Fruit fly (Drosophila melanogaster) whole organism, embryonic: ENCODE results near the gene Sec24CD.

Source experiments
- Asciz ChIP-seq: fragments of 200-800 bp; sonication (Bioruptor generic); optimal IDR thresholded peaks from 2 replicates; lab custom pipeline; 2017; ENCODE audit warnings: missing biosample characterization, mild to moderate bottlenecking, missing genetic modification characterization, missing genetic modification reagents
- Atf-2 ChIP-seq: fragments of 200-800 bp; sonication (Bioruptor generic); optimal IDR thresholded peaks from 2 replicates; lab custom pipeline; 2016; ENCODE audit warnings: missing biosample characterization, missing genetic modification characterization
- BEAF-32 ChIP-seq: fragments of 200-800 bp; sonication (Bioruptor generic); optimal IDR thresholded peaks from 3 replicates; lab custom pipeline; 2017; ENCODE audit warnings: missing biosample characterization, missing genetic modification characterization, mild to moderate bottlenecking, moderate library complexity, missing genetic modification reagents
- Bdp1 ChIP-seq: fragments of 200-800 bp; sonication (Bioruptor generic); optimal IDR thresholded peaks from 3 replicates; lab custom pipeline; 2016; ENCODE audit warnings: missing biosample characterization, missing genetic modification characterization
- CG1024 ChIP-seq: fragments of 200-800 bp; sonication (Bioruptor generic); IDR thresholded peaks from 2 replicates; pipeline ENCODE4 v1.3.6; 2022; ENCODE audit warnings: missing biosample characterization, missing genetic modification characterization
- CG11456 ChIP-seq: fragments of 200-800 bp; sonication (Bioruptor generic); IDR thresholded peaks from 3 replicates; pipeline ENCODE4 v1.3.6; 2022; ENCODE audit warnings: missing biosample characterization, missing genetic modification characterization
- CG11560 ChIP-seq: fragments of 200-800 bp; sonication (Bioruptor generic); IDR thresholded peaks from 3 replicates; pipeline ENCODE4 v1.3.6; 2022; ENCODE audit warnings: missing biosample characterization, missing genetic modification characterization
- CG12744 ChIP-seq: fragments of 200-800 bp; sonication (Bioruptor generic); optimal IDR thresholded peaks from 2 replicates; lab custom pipeline; 2016; ENCODE audit warnings: missing biosample characterization, missing genetic modification characterization
- CG14710 ChIP-seq: fragments of 200-800 bp; sonication (Bioruptor generic); optimal IDR thresholded peaks from 3 replicates; lab custom pipeline; 2019; ENCODE audit warnings: missing biosample characterization, mild to moderate bottlenecking, missing genetic modification characterization, moderate library complexity
- CG15073 ChIP-seq: fragments of 200-800 bp; sonication (Bioruptor generic); optimal IDR thresholded peaks from 2 replicates; lab custom pipeline; 2016; ENCODE audit warnings: missing biosample characterization, missing genetic modification characterization
- CG1647 ChIP-seq: fragments of 200-800 bp; sonication (Bioruptor generic); optimal IDR thresholded peaks from 3 replicates; lab custom pipeline; 2016; ENCODE audit warnings: missing biosample characterization, missing genetic modification characterization
- CG1792 ChIP-seq: fragments of 200-800 bp; sonication (Bioruptor generic); optimal IDR thresholded peaks from 2 replicates; lab custom pipeline; 2016; ENCODE audit warnings: missing biosample characterization, missing genetic modification characterization
- CG2116 ChIP-seq: fragments of 200-800 bp; sonication (Bioruptor generic); optimal IDR thresholded peaks from 3 replicates; lab custom pipeline; 2018; ENCODE audit warnings: missing biosample characterization, mild to moderate bottlenecking, missing genetic modification characterization
- CG2129 ChIP-seq: fragments of 200-800 bp; sonication (Bioruptor generic); IDR thresholded peaks from 2 replicates; pipeline ENCODE4 v1.3.6; 2022; ENCODE audit warnings: missing biosample characterization, missing genetic modification characterization; ENCODE audit not compliant: partially characterized antibody
- CG2199 ChIP-seq: fragments of 200-800 bp; sonication (Bioruptor generic); IDR thresholded peaks from 3 replicates; pipeline ENCODE4 v1.3.6; 2022; ENCODE audit warnings: missing biosample characterization, missing genetic modification characterization
- CG2712 ChIP-seq: fragments of 200-800 bp; optimal IDR thresholded peaks from 3 replicates; lab custom pipeline; 2019; ENCODE audit warnings: missing biosample characterization, mild to moderate bottlenecking, missing genetic modification characterization, moderate library complexity
- CG30403 ChIP-seq: fragments of 200-800 bp; sonication (Bioruptor generic); optimal IDR thresholded peaks from 3 replicates; lab custom pipeline; 2016; ENCODE audit warnings: missing biosample characterization, missing genetic modification characterization
- CG3726 ChIP-seq: fragments of 200-800 bp; sonication (Bioruptor generic); IDR thresholded peaks from 3 replicates; pipeline ENCODE4, ENCODE4 v1.3.6; 2022; ENCODE audit warnings: missing biosample characterization, missing genetic modification characterization
- CG3847 ChIP-seq: fragments of 200-800 bp; sonication (Bioruptor generic); IDR thresholded peaks from 2 replicates; pipeline ENCODE4 v1.3.6; 2022; ENCODE audit warnings: missing biosample characterization, missing genetic modification characterization
- CG4360 ChIP-seq: fragments of 200-800 bp; sonication (Bioruptor generic); IDR thresholded peaks from 2 replicates; pipeline ENCODE4 v1.3.6; 2022; ENCODE audit warnings: missing biosample characterization, missing genetic modification characterization
- CG43689 ChIP-seq: fragments of 200-800 bp; sonication (Bioruptor generic); IDR thresholded peaks from 2 replicates; pipeline ENCODE4 v1.3.6; 2022; ENCODE audit warnings: missing biosample characterization, missing genetic modification characterization
- CG4854 ChIP-seq: fragments of 200-800 bp; sonication (Bioruptor generic); optimal IDR thresholded peaks from 2 replicates; lab custom pipeline; 2016; ENCODE audit warnings: missing biosample characterization, missing genetic modification characterization, inconsistent platforms
- CG6254 ChIP-seq: fragments of 200-800 bp; sonication (Bioruptor generic); optimal IDR thresholded peaks from 3 replicates; lab custom pipeline; 2017; ENCODE audit warnings: mild to moderate bottlenecking, missing biosample characterization, missing genetic modification reagents, missing genetic modification characterization
- CG8478 ChIP-seq: fragments of >200 bp; optimal IDR thresholded peaks from 2 replicates; lab custom pipeline; 2018
- CG9215 ChIP-seq: fragments of 200-800 bp; sonication (Bioruptor generic); IDR thresholded peaks from 2 replicates; pipeline ENCODE4 v1.3.6; 2022; ENCODE audit warnings: missing biosample characterization, missing genetic modification characterization
- CrebB ChIP-seq: fragments of 200-800 bp; sonication (Bioruptor generic); optimal IDR thresholded peaks from 3 replicates; lab custom pipeline; 2018; ENCODE audit warnings: missing biosample characterization, mild to moderate bottlenecking, missing genetic modification characterization
- Deaf1 ChIP-seq: fragments of 200-800 bp; optimal IDR thresholded peaks from 3 replicates; lab custom pipeline; 2019; ENCODE audit warnings: missing biosample characterization, mild to moderate bottlenecking, missing genetic modification characterization, moderate library complexity
- Dip3 ChIP-seq: fragments of 200-800 bp; sonication (Bioruptor generic); optimal IDR thresholded peaks from 3 replicates; lab custom pipeline; 2016; ENCODE audit warnings: missing biosample characterization, missing genetic modification characterization
- Fer2 ChIP-seq: fragments of 200-800 bp; sonication (Bioruptor generic); optimal IDR thresholded peaks from 2 replicates; lab custom pipeline; 2018; ENCODE audit warnings: missing biosample characterization, mild to moderate bottlenecking, missing genetic modification characterization, moderate library complexity
- Gug ChIP-seq: fragments of 200-800 bp; sonication (Bioruptor generic); IDR thresholded peaks from 4 replicates; pipeline ENCODE4 v1.3.6; 2022; ENCODE audit warnings: missing biosample characterization, missing genetic modification characterization
- Hsf ChIP-seq: fragments of 200-800 bp; sonication (Bioruptor generic); optimal IDR thresholded peaks from 3 replicates; lab custom pipeline; 2016; ENCODE audit warnings: missing biosample characterization, missing genetic modification characterization
- Lim3 ChIP-seq: fragments of 200-800 bp; sonication (Bioruptor generic); IDR thresholded peaks from 2 replicates; pipeline ENCODE4 v1.3.6; 2022; ENCODE audit warnings: missing biosample characterization, missing genetic modification characterization
- NC2β ChIP-seq: fragments of 200-800 bp; sonication (Bioruptor generic); optimal IDR thresholded peaks from 2 replicates; lab custom pipeline; 2016; ENCODE audit warnings: missing biosample characterization, missing genetic modification characterization
- Poxn ChIP-seq: fragments of 200-800 bp; sonication (Bioruptor generic); IDR thresholded peaks from 2 replicates; pipeline ENCODE4 v1.3.6; 2022; ENCODE audit warnings: missing biosample characterization, missing genetic modification characterization
- Sry-δ ChIP-seq: fragments of 200-800 bp; sonication (Bioruptor generic); optimal IDR thresholded peaks from 2 replicates; lab custom pipeline; 2016; ENCODE audit warnings: missing biosample characterization, missing genetic modification characterization
- Ssrp ChIP-seq: fragments of 200-800 bp; sonication (Bioruptor generic); optimal IDR thresholded peaks from 2 replicates; lab custom pipeline; 2018; ENCODE audit warnings: missing biosample characterization, mild to moderate bottlenecking, missing genetic modification characterization, moderate library complexity
- Stat92E ChIP-seq, 3 experiments: fragments of >200 bp in 2 of 3; fragments of 200-800 bp in 1 of 3; sonication (Bioruptor generic) in 1 of 3; optimal IDR thresholded peaks; 2 replicates each; lab custom pipeline; 2017 to 2019; ENCODE audit warnings: missing biosample characterization in 3 of 3, missing genetic modification characterization in 3 of 3, mild to moderate bottlenecking in 1 of 3, moderate library complexity in 1 of 3
- ara ChIP-seq: fragments of 200-800 bp; sonication (Bioruptor generic); IDR thresholded peaks from 2 replicates; pipeline ENCODE4 v1.3.6; 2022; ENCODE audit warnings: missing biosample characterization, missing genetic modification characterization
- bcd ChIP-seq: fragments of 200-800 bp; sonication (Bioruptor generic); optimal IDR thresholded peaks from 2 replicates; lab custom pipeline; 2017; ENCODE audit warnings: missing biosample characterization, mild to moderate bottlenecking, missing genetic modification characterization
- cg ChIP-seq: fragments of 200-800 bp; sonication (Bioruptor generic); optimal IDR thresholded peaks from 3 replicates; lab custom pipeline; 2019; ENCODE audit warnings: missing biosample characterization, mild to moderate bottlenecking, missing genetic modification characterization, moderate library complexity
- crc ChIP-seq: fragments of 200-800 bp; sonication (Bioruptor generic); optimal IDR thresholded peaks from 2 replicates; lab custom pipeline; 2016; ENCODE audit warnings: missing biosample characterization, missing genetic modification characterization
- fd102C ChIP-seq: fragments of 200-800 bp; sonication (Bioruptor generic); optimal IDR thresholded peaks from 2 replicates; lab custom pipeline; 2018; ENCODE audit warnings: missing biosample characterization, mild to moderate bottlenecking, missing genetic modification characterization, moderate library complexity
- fru ChIP-seq: fragments of >200 bp; optimal IDR thresholded peaks from 2 replicates; lab custom pipeline; 2017
- mld ChIP-seq: fragments of 200-800 bp; sonication (Bioruptor generic); IDR thresholded peaks from 3 replicates; pipeline ENCODE4 v1.3.6; 2022; ENCODE audit warnings: missing biosample characterization, missing genetic modification characterization; ENCODE audit not compliant: partially characterized antibody
- nmo ChIP-seq: fragments of 200-800 bp; sonication (Bioruptor generic); optimal IDR thresholded peaks from 2 replicates; lab custom pipeline; 2018; ENCODE audit warnings: missing biosample characterization, mild to moderate bottlenecking, missing genetic modification characterization, moderate library complexity
- oc ChIP-seq: fragments of 200-800 bp; sonication (Bioruptor generic); optimal IDR thresholded peaks from 2 replicates; lab custom pipeline; 2018; ENCODE audit warnings: missing biosample characterization, mild to moderate bottlenecking, missing genetic modification characterization, moderate library complexity
- onecut ChIP-seq: fragments of 200-800 bp; sonication (Bioruptor generic); IDR thresholded peaks from 2 replicates; pipeline ENCODE4 v1.3.6; 2022; ENCODE audit warnings: missing biosample characterization, missing genetic modification characterization
- schlank ChIP-seq: fragments of 200-800 bp; sonication (Bioruptor generic); optimal IDR thresholded peaks from 2 replicates; lab custom pipeline; 2018; ENCODE audit warnings: missing biosample characterization, mild to moderate bottlenecking, missing genetic modification characterization
- slp2 ChIP-seq: fragments of 200-800 bp; sonication (Bioruptor generic); optimal IDR thresholded peaks from 2 replicates; lab custom pipeline; 2016; ENCODE audit warnings: missing biosample characterization, missing genetic modification characterization
- tio ChIP-seq: fragments of 200-800 bp; sonication (Bioruptor generic); optimal IDR thresholded peaks from 2 replicates; lab custom pipeline; 2017; ENCODE audit warnings: missing biosample characterization, missing genetic modification characterization, inconsistent platforms
- trh ChIP-seq: fragments of 200-800 bp; sonication (Bioruptor generic); optimal IDR thresholded peaks from 2 replicates; lab custom pipeline; 2016; ENCODE audit warnings: missing biosample characterization, missing genetic modification characterization
- yki ChIP-seq: fragments of >200 bp; optimal IDR thresholded peaks from 3 replicates; lab custom pipeline; 2018
- zfh2 ChIP-seq: fragments of 200-800 bp; sonication (Bioruptor generic); optimal IDR thresholded peaks from 2 replicates; lab custom pipeline; 2016; ENCODE audit warnings: missing biosample characterization, missing genetic modification characterization

Sec24CD gene

DNA sequence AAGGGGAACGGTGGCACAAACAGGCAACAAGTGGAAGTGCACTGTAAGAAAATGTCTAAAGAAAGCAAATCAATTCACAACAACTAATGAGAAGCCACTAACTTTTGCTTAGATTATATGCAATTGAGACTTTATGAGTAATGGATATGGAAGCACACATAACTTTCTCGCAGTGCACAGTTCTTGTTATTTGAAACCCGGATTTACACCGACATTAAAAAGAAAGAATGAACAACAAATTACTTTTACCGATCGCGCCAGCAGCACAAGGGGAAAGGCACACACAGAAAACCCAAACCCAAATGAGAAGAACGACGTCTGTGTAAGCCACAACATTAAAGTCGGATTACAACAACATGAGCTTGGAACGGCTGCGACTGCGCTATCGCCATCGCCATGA, 47.5 kb downstream of the Sec24CD start (continued):
- TF ChIP-seq yki (lab: Kevin White, UChicago), result no peak
- TF ChIP-seq CG3847 (GFP tag; lab: Robert Waterston, UW), result 0 out of 2 replicates have a peak, but pooled peaks have one; percentile 23
- no peak for TF ChIP-seq Dip3 (GFP tag; lab: Kevin White, UChicago)
- TF ChIP-seq CG2712 (tag; lab: Kevin White, UChicago), result peak; percentile 90
- no peak for TF ChIP-seq CG9215 (GFP tag; lab: Robert Waterston, UW)
- TF ChIP-seq CG43689 (GFP tag; lab: Robert Waterston, UW), result no peak
- TF ChIP-seq CG4360 (GFP tag; lab: Robert Waterston, UW), result peak; percentile 79
- no peak for TF ChIP-seq fru (lab: Kevin White, UChicago)
- no peak for TF ChIP-seq CG4854
- no peak for TF ChIP-seq Poxn (GFP tag; lab: Robert Waterston, UW)
- TF ChIP-seq tio (GFP tag; lab: Kevin White, UChicago), result no peak
- peak; percentile 47; the same call in 1 of the 2 replicates for TF ChIP-seq CG1024 (GFP tag; lab: Robert Waterston, UW)
- peak; percentile 55; the same call in 2 of the 4 replicates for TF ChIP-seq Gug (GFP tag; lab: Robert Waterston, UW)
- TF ChIP-seq Bdp1 (GFP tag; lab: Kevin White, UChicago), result peak; percentile 49
- no peak for TF ChIP-seq Deaf1 (tag; lab: Kevin White, UChicago)
- TF ChIP-seq Lim3 (GFP tag; lab: Robert Waterston, UW), result no peak
- TF ChIP-seq CG14710 (tag; lab: Kevin White, UChicago), result peak; percentile 85
- TF ChIP-seq CG6254 (GFP tag; lab: Kevin White, UChicago), result peak; percentile 72
- peak; percentile 80 for TF ChIP-seq nmo (GFP tag; lab: Kevin White, UChicago)
- TF ChIP-seq bcd (GFP tag; lab: Kevin White, UChicago), result peak; percentile 46
- peak in 1 of 3 experiments; percentile 93 for TF ChIP-seq Stat92E (GFP tag; optimal IDR thresholded peaks at IDR 0.05; lab: Kevin White, UChicago)
- TF ChIP-seq CG15073, result no peak
- TF ChIP-seq cg (GFP tag; lab: Kevin White, UChicago), result no peak
- peak; percentile 73; the same call in 2 of the 3 replicates for TF ChIP-seq CG3726 (GFP tag; lab: Robert Waterston, UW)
- no peak for TF ChIP-seq CG2199 (GFP tag; lab: Robert Waterston, UW)
- no peak for TF ChIP-seq CG11560 (tag; lab: Robert Waterston, UW)
- no peak for TF ChIP-seq trh (GFP tag; lab: Kevin White, UChicago)
- no peak for TF ChIP-seq CG1647
- TF ChIP-seq oc (tag; lab: Kevin White, UChicago), result peak; percentile 59
- peak; percentile 14 for TF ChIP-seq Asciz
- no peak for TF ChIP-seq CG11456 (GFP tag; lab: Robert Waterston, UW)
- no peak for TF ChIP-seq mld (GFP tag; lab: Robert Waterston, UW)
- TF ChIP-seq BEAF-32 (GFP tag; lab: Kevin White, UChicago), result no peak
- TF ChIP-seq CG8478 (lab: Kevin White, UChicago), result no peak
- TF ChIP-seq Atf-2, result peak; percentile 70
- TF ChIP-seq Sry-δ (GFP tag; lab: Kevin White, UChicago), result peak; percentile 15
- no peak for TF ChIP-seq Fer2
- TF ChIP-seq CrebB, result no peak
- no peak for TF ChIP-seq CG12744 (GFP tag; lab: Kevin White, UChicago)
- peak; percentile 83 for TF ChIP-seq ara (GFP tag; lab: Robert Waterston, UW)
- TF ChIP-seq CG1792 (GFP tag; lab: Kevin White, UChicago), result no peak
- peak; percentile 60 for TF ChIP-seq CG30403 (GFP tag; lab: Kevin White, UChicago)
- no peak for TF ChIP-seq zfh2 (GFP tag; lab: Kevin White, UChicago)
- peak; percentile 77 for TF ChIP-seq Ssrp
- TF ChIP-seq CG2116 (GFP tag; lab: Kevin White, UChicago), result peak; percentile 21
- no peak for TF ChIP-seq CG2129 (GFP tag; lab: Robert Waterston, UW)
- peak; percentile 76 for TF ChIP-seq Hsf (GFP tag; lab: Kevin White, UChicago)
- TF ChIP-seq slp2 (GFP tag; lab: Kevin White, UChicago), result peak; percentile 59
- TF ChIP-seq schlank (tag; lab: Kevin White, UChicago), result no peak
- peak; percentile 43; the same call in 1 of the 2 replicates for TF ChIP-seq onecut (GFP tag; lab: Robert Waterston, UW)
- peak; percentile 6 for TF ChIP-seq crc (GFP tag; lab: Kevin White, UChicago)
- TF ChIP-seq NC2β, result peak; percentile 81
- no peak for TF ChIP-seq fd102C (GFP tag; lab: Kevin White, UChicago)
